Worm (Caenorhabditis elegans) whole organism, young adult: ENCODE measurements around the gene sre-7.
"Not testable (repeated sequence)": the region's sequence is repeated elsewhere in the genome, so short reads cannot be mapped to it uniquely, and the experiment has no call there.

Experiments
- B0019.2 ChIP-seq: fragments of 200-800 bp; sonication (Bioruptor generic); conservative IDR thresholded peaks from 2 replicates; pipeline ENCODE4 v1.3.6; 2022; ENCODE audit warnings: missing genetic modification reagents, missing genetic modification characterization, missing compliant biosample characterization
- C06A6.2 ChIP-seq: fragments of 200-800 bp; sonication (Bioruptor generic); conservative IDR thresholded peaks from 2 replicates; pipeline ENCODE4 v1.3.6; 2022; ENCODE audit warnings: missing genetic modification characterization, missing compliant biosample characterization
- D2030.7 ChIP-seq: fragments of 200-800 bp; sonication (Bioruptor generic); IDR thresholded peaks from 2 replicates; pipeline ENCODE4 v1.3.6; 2022; ENCODE audit warnings: missing genetic modification reagents, missing genetic modification characterization, missing compliant biosample characterization
- F22D6.2 ChIP-seq: sonication (generic microtip); optimal IDR thresholded peaks from 2 replicates; lab custom pipeline; 2016; ENCODE audit warnings: mild to moderate bottlenecking, missing genetic modification characterization, missing compliant biosample characterization
- F23B12.7 ChIP-seq: sonication (generic microtip); optimal IDR thresholded peaks from 2 replicates; lab custom pipeline; 2017; ENCODE audit warnings: missing genetic modification characterization, mild to moderate bottlenecking, missing compliant biosample characterization, antibody characterized with exemption, moderate library complexity; ENCODE audit not compliant: insufficient read depth
- F33H1.4 ChIP-seq: fragments of 200-800 bp; sonication (Bioruptor generic); IDR thresholded peaks from 2 replicates; pipeline ENCODE4 v1.3.6; 2022; ENCODE audit warnings: missing genetic modification reagents, missing genetic modification characterization, missing compliant biosample characterization
- K12H6.12 ChIP-seq: fragments of 200-800 bp; sonication (Bioruptor generic); optimal IDR thresholded peaks from 2 replicates; lab custom pipeline; 2018; ENCODE audit warnings: mild to moderate bottlenecking, missing genetic modification characterization, missing compliant biosample characterization
- attf-6 ChIP-seq: fragments of 200-800 bp; sonication (Bioruptor generic); IDR thresholded peaks from 2 replicates; pipeline ENCODE4 v1.3.6; 2022; ENCODE audit warnings: missing genetic modification reagents, missing genetic modification characterization, missing compliant biosample characterization
- cebp-2 ChIP-seq: fragments of 200-800 bp; sonication (Bioruptor generic); IDR thresholded peaks from 2 replicates; pipeline ENCODE4 v1.3.6; 2022; ENCODE audit warnings: missing genetic modification characterization, missing compliant biosample characterization
- ceh-58 ChIP-seq: fragments of 200-800 bp; sonication (Bioruptor generic); IDR thresholded peaks from 2 replicates; pipeline ENCODE4 v1.3.6; 2022; ENCODE audit warnings: missing genetic modification characterization, missing compliant biosample characterization
- die-1 ChIP-seq: sonication (generic microtip); optimal IDR thresholded peaks from 2 replicates; lab custom pipeline; 2016; ENCODE audit warnings: missing genotype, mild to moderate bottlenecking, missing genetic modification characterization, missing compliant biosample characterization
- egrh-3 ChIP-seq: fragments of 200-800 bp; sonication (Bioruptor generic); IDR thresholded peaks from 2 replicates; pipeline ENCODE4 v1.3.6; 2022; ENCODE audit warnings: missing genetic modification reagents, missing genetic modification characterization, missing compliant biosample characterization
- ets-4 ChIP-seq: fragments of 200-800 bp; sonication (Bioruptor generic); optimal IDR thresholded peaks from 2 replicates; lab custom pipeline; 2018; ENCODE audit warnings: mild to moderate bottlenecking, missing genetic modification characterization, missing compliant biosample characterization
- fkh-3 ChIP-seq: sonication (generic microtip); optimal IDR thresholded peaks from 2 replicates; lab custom pipeline; 2016; ENCODE audit warnings: mild to moderate bottlenecking, missing genetic modification characterization, missing compliant biosample characterization
- him-1 ChIP-seq: sonication (generic microtip); optimal IDR thresholded peaks from 2 replicates; lab custom pipeline; 2016; ENCODE audit warnings: missing genotype, missing genetic modification reagents, missing genetic modification characterization, missing compliant biosample characterization
- hmg-20 ChIP-seq: fragments of 200-800 bp; sonication (Bioruptor generic); IDR thresholded peaks from 2 replicates; pipeline ENCODE4 v1.3.6; 2022; ENCODE audit warnings: missing genetic modification reagents, missing genetic modification characterization, missing compliant biosample characterization
- hsf-1 ChIP-seq: fragments of 200-800 bp; sonication (Bioruptor generic); IDR thresholded peaks from 2 replicates; pipeline ENCODE4 v1.3.6; 2022; ENCODE audit warnings: missing genetic modification reagents, missing genetic modification characterization, missing compliant biosample characterization
- lag-1 ChIP-seq: fragments of 200-800 bp; sonication (Bioruptor generic); IDR thresholded peaks from 2 replicates; pipeline ENCODE4 v1.3.6; 2022; ENCODE audit warnings: missing genetic modification reagents, missing genetic modification characterization, missing compliant biosample characterization
- let-526 ChIP-seq: fragments of 200-800 bp; sonication (Bioruptor generic); IDR thresholded peaks from 2 replicates; pipeline ENCODE4 v1.3.6; 2022; ENCODE audit warnings: missing genetic modification reagents, missing genetic modification characterization, missing compliant biosample characterization
- let-607 ChIP-seq, 2 experiments: fragments of 200-800 bp in 1 of 2; sonication (Bioruptor generic) in 1 of 2; sonication (generic microtip) in 1 of 2; optimal IDR thresholded peaks; 2 replicates each; lab custom pipeline; 2016 to 2018; ENCODE audit warnings: mild to moderate bottlenecking in 2 of 2, missing compliant biosample characterization in 2 of 2, missing genetic modification characterization in 2 of 2, moderate library complexity in 2 of 2, missing genotype in 1 of 2
- lin-26 ChIP-seq: fragments of 200-800 bp; sonication (Bioruptor generic); IDR thresholded peaks from 2 replicates; pipeline ENCODE4 v1.3.6; 2022; ENCODE audit warnings: missing genetic modification reagents, missing genetic modification characterization, missing compliant biosample characterization
- lir-1 ChIP-seq: fragments of 200-800 bp; sonication (Bioruptor generic); conservative IDR thresholded peaks from 2 replicates; pipeline ENCODE4 v1.3.6; 2022; ENCODE audit warnings: missing genetic modification reagents, missing genetic modification characterization, missing compliant biosample characterization
- lsl-1 ChIP-seq: fragments of 200-800 bp; sonication (Bioruptor generic); optimal IDR thresholded peaks from 2 replicates; lab custom pipeline; 2018; ENCODE audit warnings: mild to moderate bottlenecking, missing genetic modification characterization, moderate library complexity, missing compliant biosample characterization
- madf-6 ChIP-seq: fragments of 200-800 bp; sonication (Bioruptor generic); IDR thresholded peaks from 2 replicates; pipeline ENCODE4 v1.3.6; 2022; ENCODE audit warnings: missing genetic modification reagents, missing genetic modification characterization, missing compliant biosample characterization
- madf-8 ChIP-seq: fragments of 200-800 bp; sonication (Bioruptor generic); conservative IDR thresholded peaks from 2 replicates; pipeline ENCODE4 v1.3.6; 2022; ENCODE audit warnings: missing genetic modification reagents, missing genetic modification characterization, missing compliant biosample characterization
- mcd-1 ChIP-seq: fragments of 200-800 bp; sonication (Bioruptor generic); IDR thresholded peaks from 2 replicates; pipeline ENCODE4 v1.3.6; 2022; ENCODE audit warnings: missing genetic modification reagents, missing genetic modification characterization, missing compliant biosample characterization
- nfyb-1 ChIP-seq: fragments of 200-800 bp; sonication (Bioruptor generic); IDR thresholded peaks from 2 replicates; pipeline ENCODE4 v1.3.6; 2022; ENCODE audit warnings: missing genetic modification reagents, missing genetic modification characterization, missing compliant biosample characterization
- nhr-27 ChIP-seq: fragments of 200-800 bp; sonication (Bioruptor generic); optimal IDR thresholded peaks from 2 replicates; lab custom pipeline; 2018; ENCODE audit warnings: mild to moderate bottlenecking, missing genetic modification characterization, moderate library complexity, missing compliant biosample characterization
- nhr-90 ChIP-seq: sonication (generic microtip); optimal IDR thresholded peaks from 2 replicates; lab custom pipeline; 2016; ENCODE audit warnings: missing genotype, mild to moderate bottlenecking, missing genetic modification characterization, missing compliant biosample characterization
- pbrm-1 ChIP-seq: fragments of 200-800 bp; sonication (Bioruptor generic); IDR thresholded peaks from 2 replicates; pipeline ENCODE4 v1.3.6; 2022; ENCODE audit warnings: missing genetic modification reagents, missing genetic modification characterization, missing compliant biosample characterization
- rcor-1 ChIP-seq: fragments of 200-800 bp; sonication (Bioruptor generic); IDR thresholded peaks from 2 replicates; pipeline ENCODE4 v1.3.6; 2022; ENCODE audit warnings: missing genetic modification reagents, missing genetic modification characterization, missing compliant biosample characterization
- snpc-1.1 ChIP-seq: sonication (generic microtip); optimal IDR thresholded peaks from 2 replicates; lab custom pipeline; 2017; ENCODE audit warnings: missing genetic modification characterization, mild to moderate bottlenecking, missing compliant biosample characterization, antibody characterized with exemption, moderate library complexity, missing genotype, missing genetic modification reagents; ENCODE audit not compliant: insufficient read depth
- snpc-1.3 ChIP-seq: sonication (generic microtip); optimal IDR thresholded peaks from 2 replicates; lab custom pipeline; 2017; ENCODE audit warnings: missing genetic modification characterization, mild to moderate bottlenecking, missing compliant biosample characterization, antibody characterized with exemption, moderate library complexity, missing genotype, missing genetic modification reagents; ENCODE audit not compliant: insufficient read depth
- snpc-4 ChIP-seq, 5 experiments: fragments of 150-350 bp in 1 of 5; sonication (generic microtip) in 4 of 5; optimal IDR thresholded peaks; 2 replicates each; lab custom pipeline; 2014 to 2018; ENCODE audit warnings: missing genetic modification characterization in 5 of 5, missing biosample characterization in 3 of 5, antibody characterized with exemption in 2 of 5, mild to moderate bottlenecking in 2 of 5, missing compliant biosample characterization in 2 of 5, missing genotype in 2 of 5, moderate library complexity in 2 of 5, missing genetic modification reagents in 1 of 5
- tbp1 ChIP-seq: fragments of 200-800 bp; sonication (Bioruptor generic); optimal IDR thresholded peaks from 2 replicates; lab custom pipeline; 2018; ENCODE audit warnings: mild to moderate bottlenecking, missing genetic modification characterization, missing compliant biosample characterization
- ztf-22 ChIP-seq: fragments of 200-800 bp; sonication (Bioruptor generic); optimal IDR thresholded peaks from 2 replicates; lab custom pipeline; 2018; ENCODE audit warnings: mild to moderate bottlenecking, missing genetic modification characterization, moderate library complexity, missing compliant biosample characterization
- ztf-3 ChIP-seq: fragments of 200-800 bp; sonication (Bioruptor generic); optimal IDR thresholded peaks from 2 replicates; lab custom pipeline; 2018; ENCODE audit warnings: mild to moderate bottlenecking, missing genetic modification characterization, missing compliant biosample characterization

sre-7 gene

ce11 chrV:14273019-14273418 lies 29.0 kb downstream of the sre-7 start, which contains the start of gene F40G12.6:
Gene F40G12.6 (minus strand): TSS chrV:14273119.
- TF ChIP-seq ztf-22 (GFP tag; lab: Kevin White, UChicago) (no peak), madf-8 (GFP tag; lab: Robert Waterston, UW) (no peak), nfyb-1 (GFP tag; lab: Robert Waterston, UW) (no peak), rcor-1 (no peak), hmg-20 (no peak), die-1 (tag; lab: Kevin White, UChicago) (no peak), nhr-90 (no peak), C06A6.2 (no peak), lag-1 (GFP tag; lab: Robert Waterston, UW) (no peak), egrh-3 (no peak), ets-4 (no peak), F23B12.7 (tag; lab: Kevin White, UChicago) (no peak), nhr-27 (no peak), snpc-1.3 (tag; lab: Kevin White, UChicago) (no peak)

ce11 chrV:14274268-14274667 lies 30.3 kb downstream of the sre-7 start, which contains the start of gene F40G12.7:
Gene F40G12.7 (plus strand): TSS chrV:14274568.
- not testable (repeated sequence) for TF ChIP-seq ztf-3 (GFP tag; lab: Kevin White, UChicago); F22D6.2 (tag; lab: Kevin White, UChicago); ceh-58
- TF ChIP-seq, all 124 proteins: peak for 0; not testable (repeated sequence) for 124

- peak; percentile 78 for TF ChIP-seq snpc-4 (GFP tag; optimal IDR thresholded peaks at IDR 0.05; lab: Kevin White, UChicago)
- peak; percentile 68 to 93 (median 85) for TF ChIP-seq snpc-4 (tag; optimal IDR thresholded peaks at IDR 0.05; lab: Kevin White, UChicago)
- peak; percentile 90 for TF ChIP-seq snpc-1.1
- TF ChIP-seq lsl-1 (GFP tag; lab: Kevin White, UChicago) = peak; percentile 19
- TF ChIP-seq hsf-1 = 0 out of 2 replicates have a peak, but pooled peaks have one; percentile 23
- peak; percentile 87; the same call in 1 of the 2 replicates for TF ChIP-seq attf-6
- peak; percentile 48 for TF ChIP-seq D2030.7 (GFP tag; lab: Robert Waterston, UW)
- peak; percentile 43 for TF ChIP-seq snpc-1.3 (tag; lab: Kevin White, UChicago)
- TF ChIP-seq B0019.2 (GFP tag; lab: Robert Waterston, UW) = 0 out of 2 replicates have a peak, but pooled peaks have one; percentile 19
- peak; percentile 87 for TF ChIP-seq him-1
- TF ChIP-seq mcd-1 (GFP tag; lab: Robert Waterston, UW) = peak; percentile 52
- TF ChIP-seq madf-6 = peak; percentile 55
- peak; percentile 25; the same call in 1 of the 2 replicates for TF ChIP-seq F33H1.4 (GFP tag; lab: Robert Waterston, UW)
- peak; percentile 53; the same call in 1 of the 2 replicates for TF ChIP-seq lin-26 (GFP tag; lab: Robert Waterston, UW)
- TF ChIP-seq tbp1 (GFP tag; lab: Kevin White, UChicago) = peak; percentile 51
These were observed 33.5 kb downstream of the sre-7 start for ce11 chrV:14277456-14277855.

ce11 chrV:14279777-14280176 lies 35.8 kb downstream of the sre-7 start, which contains the start of gene srt-33:
Gene srt-33 (minus strand): TSS chrV:14279877.
- TF ChIP-seq cebp-2 (GFP tag; lab: Robert Waterston, UW) = no peak
- no peak for TF ChIP-seq lir-1
- TF ChIP-seq nhr-27 = no peak
- TF ChIP-seq K12H6.12 (tag; lab: Kevin White, UChicago) = no peak
- no peak for TF ChIP-seq nfyb-1 (GFP tag; lab: Robert Waterston, UW)
- TF ChIP-seq let-607 (tag; optimal IDR thresholded peaks at IDR 0.05; lab: Kevin White, UChicago) = no peak
- TF ChIP-seq pbrm-1 (GFP tag; lab: Robert Waterston, UW) = no peak
- no peak for TF ChIP-seq fkh-3 (tag; lab: Kevin White, UChicago)
- TF ChIP-seq F22D6.2 (tag; lab: Kevin White, UChicago) = no peak
- TF ChIP-seq let-526 (GFP tag; lab: Robert Waterston, UW) = no peak
- TF ChIP-seq ets-4 = no peak
